Worm (Caenorhabditis elegans): ENCODE measurements around the gene C26B9.1.
A peak's percentile ranks its signal among the peaks of the same experiment; 100 is the strongest.

C26B9.1 gene

ce11 chrX:5387629-5388028, 43.2 kb downstream of the C26B9.1 start:
- TF ChIP-seq unc-30 (tag; optimal IDR thresholded peaks at IDR 0.05) (no peak), fkh-4 (tag; optimal IDR thresholded peaks at IDR 0.05; ENCODE audit: borderline replicate concordance) (no peak), ztf-11 (tag; optimal IDR thresholded peaks at IDR 0.05) (no peak), nhr-84 (tag; optimal IDR thresholded peaks at IDR 0.05) (no peak), unc-86 (tag; optimal IDR thresholded peaks at IDR 0.05) (no peak), nhr-77 (tag; optimal IDR thresholded peaks at IDR 0.05) (no peak), fkh-10 (GFP tag; optimal IDR thresholded peaks at IDR 0.05) (no peak), nhr-11 (tag; optimal IDR thresholded peaks at IDR 0.05) (peak; percentile 30), nhr-71 (tag; optimal IDR thresholded peaks at IDR 0.05) (peak; percentile 74), ces-1 (GFP tag; optimal IDR thresholded peaks at IDR 0.05) (no peak), nhr-237 (tag; optimal IDR thresholded peaks at IDR 0.05) (no peak), unc-130 (tag; optimal IDR thresholded peaks at IDR 0.05) (no peak), ama-1 (optimal IDR thresholded peaks at IDR 0.05) (no peak), efl-1 (optimal IDR thresholded peaks at IDR 0.05) (no peak), efl-1 (GFP tag; optimal IDR thresholded peaks at IDR 0.05 in 1 of 2) (peak in 1 of 2 experiments; percentile 33), nhr-20 (tag; optimal IDR thresholded peaks at IDR 0.05) (no peak), fkh-8 (tag; optimal IDR thresholded peaks at IDR 0.05) (peak; percentile 88), C16A3.4 (tag; optimal IDR thresholded peaks at IDR 0.05) (no peak), nhr-28 (tag; optimal IDR thresholded peaks at IDR 0.05) (no peak), xbp-1 (tag; optimal IDR thresholded peaks at IDR 0.05) (no peak), pax-3 (tag; optimal IDR thresholded peaks at IDR 0.05) (no peak), lin-39 (tag; optimal IDR thresholded peaks at IDR 0.05) (no peak), elt-2 (tag; optimal IDR thresholded peaks at IDR 0.05) (no peak), tbx-2 (tag; optimal IDR thresholded peaks at IDR 0.05) (no peak), isw-1 (GFP tag; IDR thresholded peaks at IDR 0.05) (no peak), dpl-1 (GFP tag; optimal IDR thresholded peaks at IDR 0.05) (no peak), ceh-88 (GFP tag; IDR thresholded peaks at IDR 0.05) (no peak), zip-4 (GFP tag; optimal IDR thresholded peaks at IDR 0.05) (no peak), snu-23 (GFP tag; optimal IDR thresholded peaks at IDR 0.05) (no peak), C04F5.9 (tag; optimal IDR thresholded peaks at IDR 0.05) (no peak), hlh-17 (GFP tag; optimal IDR thresholded peaks at IDR 0.05; ENCODE audit: borderline replicate concordance) (no peak), nhr-12 (tag; optimal IDR thresholded peaks at IDR 0.05) (no peak), egl-27 (tag; optimal IDR thresholded peaks at IDR 0.05) (no peak), rnt-1 (tag; optimal IDR thresholded peaks at IDR 0.05) (no peak), efl-3 (GFP tag; optimal IDR thresholded peaks at IDR 0.05) (no peak), nhr-76 (tag; optimal IDR thresholded peaks at IDR 0.05) (no peak), hpl-2 (GFP tag; optimal IDR thresholded peaks at IDR 0.05) (no peak), ztf-4 (tag; optimal IDR thresholded peaks at IDR 0.05) (no peak), pqm-1 (tag; optimal IDR thresholded peaks at IDR 0.05) (no peak), nhr-19 (GFP tag; conservative IDR thresholded peaks at IDR 0.05) (no peak), swsn-7 (tag; optimal IDR thresholded peaks at IDR 0.05) (peak; percentile 12), aly-2 (tag; optimal IDR thresholded peaks at IDR 0.05) (no peak), lin-35 (GFP tag; optimal IDR thresholded peaks at IDR 0.05) (no peak), alr-1 (tag; optimal IDR thresholded peaks at IDR 0.05; ENCODE audit: borderline replicate concordance) (no peak), unc-98 (GFP tag; IDR thresholded peaks at IDR 0.05) (no peak), fos-1 (tag; optimal IDR thresholded peaks at IDR 0.05) (no peak), sox-4 (tag; optimal IDR thresholded peaks at IDR 0.05) (peak; percentile 38), sptf-1 (tag; optimal IDR thresholded peaks at IDR 0.05) (no peak), egl-13 (tag; optimal IDR thresholded peaks at IDR 0.05) (no peak), elt-3 (tag; optimal IDR thresholded peaks at IDR 0.05) (no peak), nhr-47 (tag; optimal IDR thresholded peaks at IDR 0.05) (peak; percentile 65), tlp-1 (tag; optimal IDR thresholded peaks at IDR 0.05) (no peak), lin-13 (GFP tag; optimal IDR thresholded peaks at IDR 0.05) (no peak), grh-1 (GFP tag; IDR thresholded peaks at IDR 0.05) (no peak), ets-5 (GFP tag; IDR thresholded peaks at IDR 0.05) (no peak)
